Worm (Caenorhabditis elegans) whole organism, early embryonic: ENCODE measurements around the gene C18D4.12.

Source experiments
- F13C5.2 ChIP-seq: sonication (generic microtip); optimal IDR thresholded peaks from 2 replicates; lab custom pipeline; 2017; ENCODE audit warnings: mild to moderate bottlenecking, missing genetic modification characterization, inconsistent platforms, missing compliant biosample characterization
- ama-1 ChIP-seq: fragments of 150-350 bp; optimal IDR thresholded peaks from 2 replicates; lab custom pipeline; 2014
- ceh-36 ChIP-seq: sonication (generic microtip); optimal IDR thresholded peaks from 2 replicates; lab custom pipeline; 2016; ENCODE audit warnings: missing genetic modification characterization, inconsistent platforms, missing compliant biosample characterization
- ets-7 ChIP-seq: sonication (generic microtip); optimal IDR thresholded peaks from 2 replicates; lab custom pipeline; 2016; ENCODE audit warnings: missing genotype, missing genetic modification characterization, missing compliant biosample characterization

- no peak for TF ChIP-seq ama-1
- no peak for TF ChIP-seq ets-7 (tag; lab: Kevin White, UChicago)
- no peak for TF ChIP-seq ceh-36 (tag; lab: Kevin White, UChicago)
- TF ChIP-seq F13C5.2 (tag; lab: Kevin White, UChicago) = no peak
These were observed 11.9 kb upstream of the C18D4.12 start for ce11 chrV:17542304-17542703.
